Worm (Caenorhabditis elegans) whole organism, late embryonic: ENCODE data around the gene F49E12.8.

Experiments used
- ceh-34 ChIP-seq: sonication (generic microtip); optimal IDR thresholded peaks from 2 replicates; lab custom pipeline; 2016; ENCODE audit warnings: mild to moderate bottlenecking, missing genetic modification characterization, missing compliant biosample characterization
- ceh-45 ChIP-seq: fragments of 200-800 bp; sonication (Bioruptor generic); IDR thresholded peaks from 2 replicates; pipeline ENCODE4 v1.3.6; 2022; ENCODE audit warnings: missing genetic modification reagents, missing genetic modification characterization, missing compliant biosample characterization
- fkh-10 ChIP-seq: fragments of 150-350 bp; optimal IDR thresholded peaks from 2 replicates; lab custom pipeline; 2014; ENCODE audit warnings: missing biosample characterization, missing genetic modification reagents, missing genetic modification characterization
- gmeb-2 ChIP-seq: sonication (generic microtip); optimal IDR thresholded peaks from 2 replicates; lab custom pipeline; 2016; ENCODE audit warnings: missing genetic modification characterization, inconsistent platforms, missing compliant biosample characterization
- lin-11 ChIP-seq: fragments of 200-800 bp; sonication (Bioruptor generic); optimal IDR thresholded peaks from 2 replicates; lab custom pipeline; 2018; ENCODE audit warnings: mild to moderate bottlenecking, missing genetic modification characterization, missing compliant biosample characterization
- mec-3 ChIP-seq: sonication (generic microtip); optimal IDR thresholded peaks from 2 replicates; lab custom pipeline; 2016; ENCODE audit warnings: borderline replicate concordance, missing genetic modification characterization, missing compliant biosample characterization
- odd-2 ChIP-seq: sonication (generic microtip); optimal IDR thresholded peaks from 2 replicates; lab custom pipeline; 2017; ENCODE audit warnings: antibody characterized with exemption, mild to moderate bottlenecking, missing genetic modification characterization, missing compliant biosample characterization
- pha-4 ChIP-seq: fragments of 150-350 bp; optimal IDR thresholded peaks from 2 replicates; lab custom pipeline; 2018; ENCODE audit warnings: missing biosample characterization, missing genetic modification reagents, missing genetic modification characterization
- pqm-1 ChIP-seq: sonication (generic microtip); optimal IDR thresholded peaks from 2 replicates; lab custom pipeline; 2016; ENCODE audit warnings: missing genetic modification characterization, missing compliant biosample characterization
- pros-1 ChIP-seq: fragments of 150-350 bp; optimal IDR thresholded peaks from 2 replicates; lab custom pipeline; 2014; ENCODE audit warnings: missing biosample characterization, missing genetic modification reagents, missing genetic modification characterization
- syd-9 ChIP-seq: sonication (generic microtip); optimal IDR thresholded peaks from 2 replicates; lab custom pipeline; 2016; ENCODE audit warnings: mild to moderate bottlenecking, missing genetic modification characterization, moderate library complexity, missing compliant biosample characterization

DNA sequence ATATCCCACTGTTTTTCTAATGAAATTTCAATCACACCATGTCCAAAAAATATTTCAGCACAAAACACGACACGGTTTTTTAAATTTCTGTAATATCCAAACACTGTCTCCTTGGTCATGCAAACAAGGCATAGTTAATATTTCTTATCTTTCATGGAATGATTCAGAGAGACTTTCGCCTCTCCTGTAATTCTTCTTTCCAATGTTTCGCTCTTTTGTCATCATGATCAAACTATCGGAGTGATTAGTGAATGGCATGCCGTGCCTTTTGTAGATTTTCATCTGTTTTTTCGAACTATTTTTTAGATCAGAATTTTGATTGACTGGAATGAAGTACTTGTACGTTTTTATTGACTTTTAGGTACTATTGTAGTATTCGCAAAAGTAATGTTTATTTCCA is 9.8 kb downstream of the F49E12.8 start:
- TF ChIP-seq odd-2 (tag; lab: Kevin White, UChicago) (no peak), mec-3 (tag; lab: Kevin White, UChicago) (no peak), pqm-1 (no peak), syd-9 (tag; lab: Kevin White, UChicago) (no peak), gmeb-2 (tag; lab: Kevin White, UChicago) (no peak), ceh-45 (GFP tag; lab: Robert Waterston, UW) (no peak), pha-4 (no peak), fkh-10 (GFP tag; lab: Kevin White, UChicago) (no peak), lin-11 (tag; lab: Kevin White, UChicago) (no peak), ceh-34 (tag; lab: Kevin White, UChicago) (no peak), pros-1 (tag; lab: Kevin White, UChicago) (no peak)
